Fruit fly (Drosophila melanogaster) whole organism, embryonic: ENCODE data around the gene Hnf4.

ENCODE experiments used
- Ada2b ChIP-seq: fragments of 200-800 bp; sonication (Bioruptor generic); IDR thresholded peaks from 2 replicates; pipeline ENCODE4 v1.3.6; 2022; ENCODE audit warnings: missing biosample characterization, missing genetic modification characterization
- Awh ChIP-seq: fragments of 200-800 bp; sonication (Bioruptor generic); IDR thresholded peaks from 2 replicates; pipeline ENCODE4, ENCODE4 v1.3.6; 2022; ENCODE audit warnings: missing biosample characterization, missing genetic modification characterization
- B-H2 ChIP-seq: fragments of 200-800 bp; sonication (Bioruptor generic); optimal IDR thresholded peaks from 2 replicates; lab custom pipeline; 2018; ENCODE audit warnings: missing biosample characterization, mild to moderate bottlenecking, missing genetic modification characterization
- CG10209 ChIP-seq: fragments of 200-800 bp; sonication (Bioruptor generic); optimal IDR thresholded peaks from 3 replicates; lab custom pipeline; 2017; ENCODE audit warnings: missing biosample characterization, mild to moderate bottlenecking, missing genetic modification characterization, missing genetic modification reagents
- CG12744 ChIP-seq: fragments of 200-800 bp; sonication (Bioruptor generic); optimal IDR thresholded peaks from 2 replicates; lab custom pipeline; 2016; ENCODE audit warnings: missing biosample characterization, missing genetic modification characterization
- CG14050 ChIP-seq: fragments of 200-800 bp; sonication (Bioruptor generic); IDR thresholded peaks from 3 replicates; pipeline ENCODE4 v1.3.6; 2022; ENCODE audit warnings: missing biosample characterization, missing genetic modification characterization
- CG16813 ChIP-seq: fragments of 200-800 bp; sonication (Bioruptor generic); IDR thresholded peaks from 3 replicates; pipeline ENCODE4 v1.3.6; 2022; ENCODE audit warnings: missing biosample characterization, missing genetic modification characterization; ENCODE audit not compliant: partially characterized antibody
- CG17612 ChIP-seq: fragments of 200-800 bp; sonication (Bioruptor generic); IDR thresholded peaks from 2 replicates; pipeline ENCODE4 v1.3.6; 2022; ENCODE audit warnings: missing biosample characterization, missing genetic modification characterization
- CG18011 ChIP-seq: fragments of 200-800 bp; sonication (Bioruptor generic); optimal IDR thresholded peaks from 2 replicates; lab custom pipeline; 2017; ENCODE audit warnings: missing biosample characterization, missing genetic modification characterization, mild to moderate bottlenecking, moderate library complexity, missing genotype
- CG1832 ChIP-seq: fragments of 200-800 bp; sonication (Bioruptor generic); optimal IDR thresholded peaks from 2 replicates; lab custom pipeline; 2017; ENCODE audit warnings: missing biosample characterization, mild to moderate bottlenecking, missing genetic modification characterization, inconsistent platforms
- CG2120 ChIP-seq: fragments of 200-800 bp; sonication (Bioruptor generic); optimal IDR thresholded peaks from 3 replicates; lab custom pipeline; 2016; ENCODE audit warnings: missing biosample characterization, missing genetic modification characterization
- CG3065 ChIP-seq: fragments of 200-800 bp; sonication (Bioruptor generic); optimal IDR thresholded peaks from 2 replicates; lab custom pipeline; 2016; ENCODE audit warnings: missing biosample characterization, missing genetic modification characterization
- CG31224 ChIP-seq: fragments of 200-800 bp; sonication (Bioruptor generic); IDR thresholded peaks from 2 replicates; pipeline ENCODE4 v1.3.6; 2022; ENCODE audit warnings: missing biosample characterization, missing genetic modification characterization
- CG31441 ChIP-seq: fragments of 200-800 bp; sonication (Bioruptor generic); IDR thresholded peaks from 2 replicates; pipeline ENCODE4 v1.3.6; 2022; ENCODE audit warnings: missing biosample characterization, missing genetic modification characterization
- CG34224 ChIP-seq: fragments of 200-800 bp; sonication (Bioruptor generic); IDR thresholded peaks from 3 replicates; pipeline ENCODE4 v1.3.6; 2022; ENCODE audit warnings: missing biosample characterization, missing genetic modification characterization; ENCODE audit not compliant: partially characterized antibody
- CG42726 ChIP-seq: fragments of 200-800 bp; sonication (Bioruptor generic); IDR thresholded peaks from 2 replicates; pipeline ENCODE4 v1.3.6; 2022; ENCODE audit warnings: missing biosample characterization, missing genetic modification characterization; ENCODE audit not compliant: partially characterized antibody
- CG4854 ChIP-seq: fragments of 200-800 bp; sonication (Bioruptor generic); optimal IDR thresholded peaks from 2 replicates; lab custom pipeline; 2016; ENCODE audit warnings: missing biosample characterization, missing genetic modification characterization, inconsistent platforms
- CG5245 ChIP-seq: fragments of 200-800 bp; sonication (Bioruptor generic); optimal IDR thresholded peaks from 3 replicates; lab custom pipeline; 2016; ENCODE audit warnings: missing biosample characterization, missing genetic modification characterization
- CG6175 ChIP-seq: fragments of 200-800 bp; sonication (Bioruptor generic); IDR thresholded peaks from 3 replicates; pipeline ENCODE4 v1.3.6; 2022; ENCODE audit warnings: missing biosample characterization, missing genetic modification characterization
- CG6689 ChIP-seq: fragments of 200-800 bp; sonication (Bioruptor generic); IDR thresholded peaks from 2 replicates; pipeline ENCODE4 v1.3.6; 2022; ENCODE audit warnings: missing biosample characterization, missing genetic modification characterization
- CG9609 ChIP-seq: fragments of 200-800 bp; sonication (Bioruptor generic); optimal IDR thresholded peaks from 3 replicates; lab custom pipeline; 2016; ENCODE audit warnings: missing biosample characterization, missing genetic modification characterization
- Chrac-16 ChIP-seq: fragments of 200-800 bp; sonication (Bioruptor generic); optimal IDR thresholded peaks from 3 replicates; lab custom pipeline; 2016; ENCODE audit warnings: missing biosample characterization, missing genetic modification characterization
- D19A ChIP-seq: fragments of 200-800 bp; optimal IDR thresholded peaks from 3 replicates; lab custom pipeline; 2019; ENCODE audit warnings: missing biosample characterization, mild to moderate bottlenecking, missing genetic modification characterization, moderate library complexity
- Dad ChIP-seq: fragments of 200-800 bp; sonication (Bioruptor generic); optimal IDR thresholded peaks from 3 replicates; lab custom pipeline; 2016; ENCODE audit warnings: missing biosample characterization, missing genetic modification characterization
- Dfd ChIP-seq, 2 experiments: fragments of >200 bp; optimal IDR thresholded peaks; 2 replicates each; lab custom pipeline; 2017; ENCODE audit warnings: missing biosample characterization in 2 of 2, missing genetic modification characterization in 2 of 2
- Doc3 ChIP-seq: fragments of 200-800 bp; sonication (Bioruptor generic); IDR thresholded peaks from 3 replicates; pipeline ENCODE4 v1.3.6; 2022; ENCODE audit warnings: missing biosample characterization, missing genetic modification characterization; ENCODE audit not compliant: partially characterized antibody
- Dref ChIP-seq: fragments of 200-800 bp; sonication (Bioruptor generic); IDR thresholded peaks from 2 replicates; pipeline ENCODE4 v1.3.6; 2022; ENCODE audit warnings: missing biosample characterization, missing genetic modification characterization
- ERR ChIP-seq: fragments of 200-800 bp; sonication (Bioruptor generic); optimal IDR thresholded peaks from 2 replicates; lab custom pipeline; 2016; ENCODE audit warnings: missing biosample characterization, missing genetic modification characterization
- Gug ChIP-seq: fragments of 200-800 bp; sonication (Bioruptor generic); IDR thresholded peaks from 4 replicates; pipeline ENCODE4 v1.3.6; 2022; ENCODE audit warnings: missing biosample characterization, missing genetic modification characterization
- Hr39 ChIP-seq: fragments of >200 bp; optimal IDR thresholded peaks from 2 replicates; lab custom pipeline; 2017
- Lpt ChIP-seq: fragments of >200 bp; optimal IDR thresholded peaks from 2 replicates; lab custom pipeline; 2018; ENCODE audit warnings: missing biosample characterization, missing genetic modification characterization
- Meics ChIP-seq: fragments of 200-800 bp; sonication (Bioruptor generic); optimal IDR thresholded peaks from 2 replicates; lab custom pipeline; 2017; ENCODE audit warnings: missing biosample characterization, mild to moderate bottlenecking, missing genetic modification characterization
- Mrtf ChIP-seq: fragments of 200-800 bp; sonication (Bioruptor generic); IDR thresholded peaks from 3 replicates; pipeline ENCODE4 v1.3.6; 2022; ENCODE audit warnings: missing biosample characterization, missing genetic modification characterization
- Nf-YB ChIP-seq: fragments of 200-800 bp; sonication (Bioruptor generic); optimal IDR thresholded peaks from 3 replicates; lab custom pipeline; 2019; ENCODE audit warnings: missing biosample characterization, mild to moderate bottlenecking, missing genetic modification characterization, moderate library complexity
- Trl ChIP-seq, 3 experiments: fragments of >200 bp in 2 of 3; fragments of 200-800 bp in 1 of 3; sonication (Bioruptor generic) in 1 of 3; optimal IDR thresholded peaks; 2 replicates in 1 of 3; 3 replicates in 2 of 3; lab custom pipeline; 2016 to 2017; ENCODE audit warnings: missing biosample characterization in 1 of 3, missing genetic modification characterization in 1 of 3
- ash1 ChIP-seq: fragments of 200-800 bp; sonication (Bioruptor generic); optimal IDR thresholded peaks from 2 replicates; lab custom pipeline; 2018; ENCODE audit warnings: missing biosample characterization, mild to moderate bottlenecking, missing genetic modification characterization
- bbx ChIP-seq: fragments of 200-800 bp; sonication (Bioruptor generic); IDR thresholded peaks from 2 replicates; pipeline ENCODE4 v1.3.6; 2022; ENCODE audit warnings: missing biosample characterization, missing genetic modification characterization; ENCODE audit not compliant: partially characterized antibody
- btn ChIP-seq: fragments of 200-800 bp; sonication (Bioruptor generic); optimal IDR thresholded peaks from 2 replicates; lab custom pipeline; 2016; ENCODE audit warnings: missing biosample characterization, missing genetic modification characterization
- grau ChIP-seq: fragments of 200-800 bp; optimal IDR thresholded peaks from 3 replicates; lab custom pipeline; 2019; ENCODE audit warnings: missing biosample characterization, mild to moderate bottlenecking, missing genetic modification characterization, moderate library complexity
- gro ChIP-seq: fragments of 200-800 bp; sonication (Bioruptor generic); optimal IDR thresholded peaks from 2 replicates; lab custom pipeline; 2016; ENCODE audit warnings: missing biosample characterization, missing genetic modification characterization
- jigr1 ChIP-seq: fragments of 200-800 bp; sonication (Bioruptor generic); IDR thresholded peaks from 3 replicates; pipeline ENCODE4 v1.3.6; 2022; ENCODE audit warnings: missing biosample characterization, missing genetic modification characterization
- kni ChIP-seq: fragments of 200-800 bp; sonication (Bioruptor generic); optimal IDR thresholded peaks from 3 replicates; lab custom pipeline; 2017; ENCODE audit warnings: mild to moderate bottlenecking, missing biosample characterization, missing genetic modification reagents, missing genetic modification characterization
- otp ChIP-seq: fragments of 200-800 bp; sonication (Bioruptor generic); IDR thresholded peaks from 3 replicates; pipeline ENCODE4, ENCODE4 v1.3.6; 2022; ENCODE audit warnings: missing biosample characterization, missing genetic modification characterization
- pros ChIP-seq: fragments of 200-800 bp; sonication (Bioruptor generic); optimal IDR thresholded peaks from 3 replicates; lab custom pipeline; 2019; ENCODE audit warnings: missing biosample characterization, mild to moderate bottlenecking, missing genetic modification characterization, moderate library complexity
- pum ChIP-seq: fragments of 200-800 bp; sonication (Bioruptor generic); optimal IDR thresholded peaks from 2 replicates; lab custom pipeline; 2016; ENCODE audit warnings: missing biosample characterization, missing genetic modification characterization
- sc ChIP-seq, 3 experiments: fragments of >200 bp in 2 of 3; fragments of 200-800 bp in 1 of 3; sonication (Bioruptor generic) in 1 of 3; optimal IDR thresholded peaks; 2 replicates in 2 of 3; 3 replicates in 1 of 3; lab custom pipeline; 2017; ENCODE audit warnings: mild to moderate bottlenecking in 1 of 3, missing biosample characterization in 1 of 3, missing genetic modification characterization in 1 of 3, missing genetic modification reagents in 1 of 3
- sima ChIP-seq: fragments of 200-800 bp; sonication (Bioruptor generic); optimal IDR thresholded peaks from 2 replicates; lab custom pipeline; 2016; ENCODE audit warnings: missing biosample characterization, missing genetic modification characterization
- ssp ChIP-seq: fragments of 200-800 bp; sonication (Bioruptor generic); IDR thresholded peaks from 2 replicates; pipeline ENCODE4 v1.3.6; 2022; ENCODE audit warnings: missing biosample characterization, missing genetic modification characterization
- stc ChIP-seq: fragments of 200-800 bp; sonication (Bioruptor generic); IDR thresholded peaks from 2 replicates; pipeline ENCODE4 v1.3.6; 2022; ENCODE audit warnings: missing biosample characterization, missing genetic modification characterization
- wor ChIP-seq: fragments of 200-800 bp; sonication (Bioruptor generic); IDR thresholded peaks from 2 replicates; pipeline ENCODE4 v1.3.6; 2022; ENCODE audit warnings: missing biosample characterization, missing genetic modification characterization
- zfh1 ChIP-seq: fragments of 200-800 bp; sonication (Bioruptor generic); IDR thresholded peaks from 3 replicates; pipeline ENCODE4 v1.3.6; 2022; ENCODE audit warnings: missing biosample characterization, missing genetic modification characterization

The Hnf4 gene

DNA sequence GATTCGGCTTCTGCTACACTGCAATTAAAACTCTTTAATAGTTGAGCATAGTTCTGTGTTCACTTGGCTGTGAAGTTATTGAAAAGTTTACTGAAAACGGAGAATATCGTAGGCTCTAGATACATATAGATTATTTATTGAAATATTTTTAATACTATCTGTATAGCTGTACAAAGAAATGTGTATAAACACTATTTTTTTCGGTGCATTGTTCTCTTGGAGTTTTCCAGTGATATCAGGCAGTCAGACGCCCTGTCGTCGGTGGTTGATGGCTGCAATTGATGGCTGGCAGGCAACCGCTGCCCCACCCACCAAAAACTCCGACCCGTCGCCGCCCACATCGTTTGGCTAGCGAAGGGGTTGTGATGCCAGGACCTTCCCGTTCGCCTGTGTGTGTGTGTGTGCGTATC, 36.9 kb upstream of the Hnf4 start (continued):
- TF ChIP-seq B-H2 (GFP tag; lab: Kevin White, UChicago) (no peak), CG6175 (GFP tag; lab: Robert Waterston, UW) (no peak), CG14050 (GFP tag; lab: Robert Waterston, UW) (no peak), D19A (tag; lab: Kevin White, UChicago) (peak; percentile 57), ssp (GFP tag; lab: Robert Waterston, UW) (0 out of 2 replicates have a peak, but pooled peaks have one; percentile 5), CG31224 (GFP tag; lab: Robert Waterston, UW) (no peak), kni (GFP tag; lab: Kevin White, UChicago) (no peak), CG4854 (GFP tag; lab: Kevin White, UChicago) (no peak), zfh1 (GFP tag; lab: Robert Waterston, UW) (peak; percentile 51; the same call in 1 of the 3 replicates), CG6689 (GFP tag; lab: Robert Waterston, UW) (peak; percentile 54), CG42726 (GFP tag; lab: Robert Waterston, UW) (no peak), jigr1 (GFP tag; lab: Robert Waterston, UW) (no peak), sc (optimal IDR thresholded peaks at IDR 0.05; lab: Kevin White, UChicago) (no peak), sc (GFP tag; optimal IDR thresholded peaks at IDR 0.05; lab: Kevin White, UChicago) (peak; percentile 7), Trl (optimal IDR thresholded peaks at IDR 0.05; lab: Kevin White, UChicago) (no peak), Trl (GFP tag; optimal IDR thresholded peaks at IDR 0.05; lab: Kevin White, UChicago) (no peak), Dfd (GFP tag; optimal IDR thresholded peaks at IDR 0.05; lab: Kevin White, UChicago) (no peak), Ada2b (GFP tag; lab: Robert Waterston, UW) (no peak), pros (GFP tag; lab: Kevin White, UChicago) (peak; percentile 83), grau (tag; lab: Kevin White, UChicago) (peak; percentile 57), btn (GFP tag; lab: Kevin White, UChicago) (no peak), otp (GFP tag; lab: Robert Waterston, UW) (no peak), CG9609 (no peak), bbx (GFP tag; lab: Robert Waterston, UW) (no peak), ash1 (GFP tag; lab: Kevin White, UChicago) (no peak), Mrtf (GFP tag; lab: Robert Waterston, UW) (no peak), Dref (no peak), Chrac-16 (GFP tag; lab: Kevin White, UChicago) (no peak), CG31441 (peak; percentile 49), CG1832 (GFP tag; lab: Kevin White, UChicago) (no peak), CG2120 (GFP tag; lab: Kevin White, UChicago) (no peak), Hr39 (no peak), Lpt (GFP tag; lab: Kevin White, UChicago) (no peak), Nf-YB (peak; percentile 10), Awh (GFP tag; lab: Robert Waterston, UW) (0 out of 2 replicates have a peak, but pooled peaks have one; percentile 25), CG10209 (GFP tag; lab: Kevin White, UChicago) (peak; percentile 26), Doc3 (GFP tag; lab: Robert Waterston, UW) (no peak), CG16813 (GFP tag; lab: Robert Waterston, UW) (no peak), CG5245 (GFP tag; lab: Kevin White, UChicago) (peak; percentile 50), stc (peak; percentile 60), Dad (GFP tag; lab: Kevin White, UChicago) (no peak), ERR (GFP tag; lab: Kevin White, UChicago) (no peak), pum (GFP tag; lab: Kevin White, UChicago) (peak; percentile 33), CG17612 (GFP tag; lab: Robert Waterston, UW) (no peak), wor (GFP tag; lab: Robert Waterston, UW) (0 out of 2 replicates have a peak, but pooled peaks have one; percentile 22), gro (no peak), CG18011 (GFP tag; lab: Kevin White, UChicago) (no peak), CG34224 (GFP tag; lab: Robert Waterston, UW) (no peak), CG3065 (GFP tag; lab: Kevin White, UChicago) (no peak), Meics (GFP tag; lab: Kevin White, UChicago) (no peak), CG12744 (GFP tag; lab: Kevin White, UChicago) (no peak), Gug (GFP tag; lab: Robert Waterston, UW) (no peak), sima (GFP tag; lab: Kevin White, UChicago) (no peak)
